Fruit fly (Drosophila melanogaster): Measurements from ENCODE around the gene CG3815.

The CG3815 gene

DNA sequence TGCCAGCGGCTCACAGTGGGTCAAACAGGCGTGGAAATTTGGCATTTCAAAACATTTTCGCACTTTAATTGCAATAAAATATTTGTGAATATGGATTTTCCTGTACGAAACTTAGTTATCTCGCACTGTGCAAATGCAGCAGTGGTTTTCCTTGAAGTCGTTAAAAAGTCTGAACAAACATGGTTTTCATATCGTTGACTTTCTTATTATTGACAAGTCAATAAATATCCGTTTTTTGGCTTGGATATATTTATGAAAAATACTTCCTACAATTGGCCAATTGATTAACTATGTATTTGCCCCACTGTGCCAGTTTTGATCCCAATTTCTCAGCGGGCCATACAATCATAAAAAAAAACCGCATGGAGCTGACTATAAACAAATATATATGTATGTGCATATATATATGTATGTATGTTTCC is 29.7 kb upstream of the CG3815 start (continued):
- peak; percentile 92 for TF ChIP-seq Sox14 (GFP tag; optimal IDR thresholded peaks at IDR 0.05)
- peak; percentile 89 for TF ChIP-seq CG16779 (tag; optimal IDR thresholded peaks at IDR 0.05)
- peak; percentile 84 for TF ChIP-seq Ets21C (GFP tag; optimal IDR thresholded peaks at IDR 0.05)
- peak; percentile 71 for TF ChIP-seq fd85E (GFP tag; optimal IDR thresholded peaks at IDR 0.05)
- TF ChIP-seq ss (GFP tag; optimal IDR thresholded peaks at IDR 0.05) = peak; percentile 64 to 78
- TF ChIP-seq salr (GFP tag; optimal IDR thresholded peaks at IDR 0.05) = peak; percentile 67 to 95
- TF ChIP-seq CG6163 (GFP tag; IDR thresholded peaks at IDR 0.05) = peak; percentile 91
- peak; percentile 90 for TF ChIP-seq acj6 (GFP tag; optimal IDR thresholded peaks at IDR 0.05)
- peak; percentile 65 for TF ChIP-seq fkh (GFP tag; optimal IDR thresholded peaks at IDR 0.05)
- TF ChIP-seq CG4318 (GFP tag; optimal IDR thresholded peaks at IDR 0.05) = peak; percentile 96
- TF ChIP-seq CG7368 (GFP tag; optimal IDR thresholded peaks at IDR 0.05) = peak; percentile 87
- peak; percentile 94 for TF ChIP-seq achi (GFP tag; optimal IDR thresholded peaks at IDR 0.05)
- peak; percentile 96 for TF ChIP-seq pdm3 (GFP tag; optimal IDR thresholded peaks at IDR 0.05)
- peak; percentile 90 for TF ChIP-seq CG11294 (GFP tag; IDR thresholded peaks at IDR 0.05)

DNA sequence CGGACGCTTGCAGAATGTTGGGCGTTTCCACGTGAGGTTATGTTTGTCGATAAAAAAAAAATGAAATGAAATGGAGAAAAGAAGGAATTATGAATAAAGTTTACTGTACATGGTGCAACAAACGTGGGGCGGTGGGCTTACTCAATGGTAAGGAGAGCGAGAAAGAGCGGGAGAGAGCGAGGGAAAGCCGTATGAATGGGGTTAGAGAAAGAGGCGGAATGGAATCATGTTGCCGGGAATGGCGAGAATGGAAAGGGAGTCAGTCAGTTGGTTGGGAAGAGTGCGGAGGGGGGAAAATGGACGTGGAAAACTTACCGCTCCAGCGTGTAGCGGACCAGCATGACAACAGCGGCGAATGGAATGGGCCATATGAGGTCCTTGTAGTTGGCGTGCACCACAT is 29.1 kb upstream of the CG3815 start:
- TF ChIP-seq Sox15 (GFP tag; optimal IDR thresholded peaks at IDR 0.05) (no peak), CG31627 (GFP tag; optimal IDR thresholded peaks at IDR 0.05) (no peak), CG3919 (GFP tag; optimal IDR thresholded peaks at IDR 0.05) (no peak), fkh (GFP tag; optimal IDR thresholded peaks at IDR 0.05) (no peak), CG8319 (GFP tag; optimal IDR thresholded peaks at IDR 0.05) (no peak), net (GFP tag; optimal IDR thresholded peaks at IDR 0.05) (no peak), CG9139 (GFP tag; optimal IDR thresholded peaks at IDR 0.05) (no peak), CG10631 (GFP tag; optimal IDR thresholded peaks at IDR 0.05) (no peak), Eip75B (GFP tag; optimal IDR thresholded peaks at IDR 0.05) (no peak), OdsH (GFP tag; optimal IDR thresholded peaks at IDR 0.05) (no peak), fd85E (GFP tag; optimal IDR thresholded peaks at IDR 0.05) (no peak), fd59A (GFP tag; optimal IDR thresholded peaks at IDR 0.05) (no peak), salr (GFP tag; optimal IDR thresholded peaks at IDR 0.05) (no peak), CG32006 (GFP tag; optimal IDR thresholded peaks at IDR 0.05) (no peak), Ets21C (GFP tag; optimal IDR thresholded peaks at IDR 0.05) (no peak)

DNA sequence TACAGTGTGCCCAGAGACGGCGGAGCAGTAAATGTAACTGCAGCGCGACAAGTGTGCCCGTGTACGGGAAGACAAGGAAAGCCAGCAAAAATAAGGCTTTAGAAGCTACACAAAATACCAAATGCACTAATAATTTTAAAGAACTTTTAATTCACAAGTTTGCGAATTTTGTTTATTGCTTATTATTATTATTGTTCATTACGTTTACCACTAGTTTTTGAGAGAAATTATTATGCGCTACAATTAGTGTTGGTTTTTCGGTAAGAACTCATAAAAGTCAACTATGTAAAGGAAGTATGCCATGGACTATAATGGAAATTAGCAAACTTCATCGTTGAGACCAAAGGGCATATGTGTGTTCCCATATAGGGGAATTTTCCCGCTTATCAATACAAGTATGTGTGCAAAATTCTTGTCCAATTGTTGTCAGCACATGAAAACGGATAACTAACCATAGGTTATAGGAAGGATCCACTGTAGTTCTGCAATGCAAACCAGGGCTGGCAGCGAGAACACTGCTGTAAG is 27.9 kb upstream of the CG3815 start, which contains the start of gene schlank:
Gene schlank, minus strand, starts transcription at position 42 of the 525 bp plus-strand sequence.
- TF ChIP-seq Hr39 (GFP tag; optimal IDR thresholded peaks at IDR 0.05) (peak; percentile 70), vri (GFP tag; optimal IDR thresholded peaks at IDR 0.05) (peak; percentile 32), lz (GFP tag; optimal IDR thresholded peaks at IDR 0.05) (peak; percentile 59), Lpt (GFP tag; optimal IDR thresholded peaks at IDR 0.05) (no peak), fd59A (GFP tag; optimal IDR thresholded peaks at IDR 0.05) (peak; percentile 12), dac (GFP tag; optimal IDR thresholded peaks at IDR 0.05) (peak; percentile 10), pdm3 (GFP tag; optimal IDR thresholded peaks at IDR 0.05) (no peak), Blimp-1 (GFP tag; optimal IDR thresholded peaks at IDR 0.05) (peak; percentile 5), CG11294 (GFP tag; IDR thresholded peaks at IDR 0.05) (peak; percentile 29; the same call in 1 of the 2 replicates), eg (GFP tag; IDR thresholded peaks at IDR 0.05) (peak; percentile 81), esn (GFP tag; optimal IDR thresholded peaks at IDR 0.05) (peak; percentile 61), CG6854 (GFP tag; optimal IDR thresholded peaks at IDR 0.05) (no peak), CG6808 (GFP tag; optimal IDR thresholded peaks at IDR 0.05) (no peak), Eip78C (GFP tag) (peak; percentile 85), Sox14 (GFP tag; optimal IDR thresholded peaks at IDR 0.05) (peak; percentile 42), Gug (GFP tag; IDR thresholded peaks at IDR 0.05) (peak; percentile 42; the same call in 1 of the 2 replicates), Met (GFP tag; optimal IDR thresholded peaks at IDR 0.05) (peak; percentile 54), cyc (GFP tag; optimal IDR thresholded peaks at IDR 0.05) (peak; percentile 61), topi (GFP tag; optimal IDR thresholded peaks at IDR 0.05) (peak; percentile 43), CG32006 (GFP tag; optimal IDR thresholded peaks at IDR 0.05) (no peak), CG34406 (GFP tag; optimal IDR thresholded peaks at IDR 0.05) (peak; percentile 15), CG31627 (GFP tag; optimal IDR thresholded peaks at IDR 0.05) (peak; percentile 74), Hr38 (GFP tag; optimal IDR thresholded peaks at IDR 0.05) (no peak), dsx (GFP tag; optimal IDR thresholded peaks at IDR 0.05; ENCODE audit: poor library complexity, severe bottlenecking) (peak; percentile 51), CG16779 (tag; optimal IDR thresholded peaks at IDR 0.05) (no peak), fd85E (GFP tag; optimal IDR thresholded peaks at IDR 0.05) (no peak), CG3032 (tag; optimal IDR thresholded peaks at IDR 0.05) (peak; percentile 62), CG8319 (GFP tag; optimal IDR thresholded peaks at IDR 0.05) (peak; percentile 44), CG4318 (GFP tag; optimal IDR thresholded peaks at IDR 0.05) (no peak), CG3919 (GFP tag; optimal IDR thresholded peaks at IDR 0.05) (peak; percentile 41), CG7368 (GFP tag; optimal IDR thresholded peaks at IDR 0.05) (peak; percentile 20), fkh (GFP tag; optimal IDR thresholded peaks at IDR 0.05) (no peak), CG15336 (GFP tag; IDR thresholded peaks at IDR 0.05) (peak; percentile 62), salr (GFP tag; optimal IDR thresholded peaks at IDR 0.05) (peak in 1 of 2 experiments; percentile 10), OdsH (GFP tag; optimal IDR thresholded peaks at IDR 0.05) (no peak)
